Worm (Caenorhabditis elegans) whole organism, L1 larva: ENCODE data around the gene praf-3.

ENCODE experiments used
- ama-1 ChIP-seq: fragments of 150-350 bp; optimal IDR thresholded peaks from 2 replicates; lab custom pipeline; 2014
- ceh-82 ChIP-seq, 3 experiments: fragments of 150-350 bp in 1 of 3; sonication (generic microtip) in 2 of 3; optimal IDR thresholded peaks; 2 replicates each; lab custom pipeline; 2014 to 2017; ENCODE audit warnings: missing biosample characterization in 3 of 3, missing genetic modification characterization in 3 of 3
- efl-1 ChIP-seq, 4 experiments: fragments of 150-350 bp; optimal IDR thresholded peaks in 3 of 4; peaks in 1 of 4; 1 replicate in 1 of 4; 2 replicates in 3 of 4; lab custom pipeline; 2014; ENCODE audit warnings: missing biosample characterization in 2 of 4, missing genetic modification characterization in 2 of 4, missing genetic modification reagents in 2 of 4
- egl-27 ChIP-seq, 2 experiments: fragments of 150-350 bp in 1 of 2; sonication (generic microtip); optimal IDR thresholded peaks; 3 replicates each; lab custom pipeline; 2017 to 2018; ENCODE audit warnings: missing biosample characterization in 2 of 2, missing genetic modification characterization in 2 of 2, missing genetic modification reagents in 2 of 2
- elt-3 ChIP-seq, 6 experiments: fragments of 150-350 bp in 1 of 6; sonication (generic microtip); optimal IDR thresholded peaks; 2 replicates each; lab custom pipeline; 2017 to 2018; ENCODE audit warnings: missing biosample characterization in 6 of 6, missing genetic modification characterization in 6 of 6, inconsistent platforms in 1 of 6
- ets-5 ChIP-seq: fragments of 200-800 bp; sonication (Bioruptor generic); IDR thresholded peaks from 2 replicates; pipeline ENCODE4 v1.3.6; 2022; ENCODE audit warnings: missing genetic modification characterization, missing compliant biosample characterization
- isw-1 ChIP-seq: fragments of 200-800 bp; sonication (Bioruptor generic); IDR thresholded peaks from 2 replicates; pipeline ENCODE4 v1.3.6; 2022; ENCODE audit warnings: missing genetic modification characterization, missing compliant biosample characterization
- lir-3 ChIP-seq: sonication (generic microtip); optimal IDR thresholded peaks from 2 replicates; lab custom pipeline; 2016; ENCODE audit warnings: mild to moderate bottlenecking, missing genetic modification characterization, moderate library complexity, missing compliant biosample characterization; ENCODE audit not compliant: poor library complexity
- lsy-2 ChIP-seq, 2 experiments: fragments of 150-350 bp; optimal IDR thresholded peaks; 2 replicates each; lab custom pipeline; 2014; ENCODE audit warnings: missing biosample characterization in 2 of 2, missing genetic modification characterization in 2 of 2
- mep-1 ChIP-seq: fragments of 150-350 bp; optimal IDR thresholded peaks from 2 replicates; lab custom pipeline; 2014; ENCODE audit warnings: missing biosample characterization, missing genetic modification characterization
- nhr-11 ChIP-seq: fragments of 150-350 bp; optimal IDR thresholded peaks from 2 replicates; lab custom pipeline; 2014; ENCODE audit warnings: missing biosample characterization, missing genetic modification characterization
- nhr-76 ChIP-seq: sonication (generic microtip); optimal IDR thresholded peaks from 2 replicates; lab custom pipeline; 2017; ENCODE audit warnings: missing biosample characterization, missing genetic modification characterization
- sox-4 ChIP-seq: sonication (generic microtip); optimal IDR thresholded peaks from 2 replicates; lab custom pipeline; 2016; ENCODE audit warnings: missing genetic modification characterization, missing compliant biosample characterization
- ztf-4 ChIP-seq: fragments of 150-350 bp; optimal IDR thresholded peaks from 2 replicates; lab custom pipeline; 2014; ENCODE audit warnings: missing biosample characterization, missing genetic modification characterization

- TF ChIP-seq ztf-4 (tag; lab: Kevin White, UChicago) (no peak), elt-3 (tag; optimal IDR thresholded peaks at IDR 0.05; lab: Kevin White, UChicago) (no peak), nhr-76 (tag; lab: Kevin White, UChicago) (no peak), ets-5 (GFP tag; lab: Robert Waterston, UW) (no peak), egl-27 (tag; optimal IDR thresholded peaks at IDR 0.05; lab: Kevin White, UChicago) (no peak), nhr-11 (no peak), ceh-82 (tag; optimal IDR thresholded peaks at IDR 0.05; lab: Kevin White, UChicago) (no peak), lir-3 (tag; lab: Kevin White, UChicago) (no peak), isw-1 (GFP tag; lab: Robert Waterston, UW) (no peak), efl-1 (optimal IDR thresholded peaks at IDR 0.05; lab: Kevin White, UChicago) (no peak), efl-1 (GFP tag; optimal IDR thresholded peaks at IDR 0.05 in 1 of 2; lab: Kevin White, UChicago) (no peak), sox-4 (tag; lab: Kevin White, UChicago) (no peak), mep-1 (tag; lab: Kevin White, UChicago) (no peak), ama-1 (lab: Kevin White, UChicago) (no peak), lsy-2 (tag; optimal IDR thresholded peaks at IDR 0.05; lab: Kevin White, UChicago) (no peak)
Measured at ce11 chrIV:8354572-8354971, 25.2 kb upstream of the praf-3 start, which contains the start of gene F17E9.3.
